Fruit fly (Drosophila melanogaster) whole organism, embryonic: ENCODE measurements around the gene RpS7.
A peak's percentile ranks its signal among the peaks of the same experiment; 100 is the strongest.

Source experiments
- Abd-B ChIP-seq: fragments of 200-800 bp; sonication (Bioruptor generic); optimal IDR thresholded peaks from 2 replicates; lab custom pipeline; 2018; ENCODE audit warnings: missing biosample characterization, mild to moderate bottlenecking, missing genetic modification characterization, moderate library complexity
- Atf3 ChIP-seq: fragments of 200-800 bp; sonication (Bioruptor generic); optimal IDR thresholded peaks from 3 replicates; lab custom pipeline; 2016; ENCODE audit warnings: missing biosample characterization, missing genetic modification characterization
- Bdp1 ChIP-seq: fragments of 200-800 bp; sonication (Bioruptor generic); optimal IDR thresholded peaks from 3 replicates; lab custom pipeline; 2016; ENCODE audit warnings: missing biosample characterization, missing genetic modification characterization
- CG10267 ChIP-seq: fragments of 200-800 bp; sonication (Bioruptor generic); optimal IDR thresholded peaks from 2 replicates; lab custom pipeline; 2018; ENCODE audit warnings: missing biosample characterization, mild to moderate bottlenecking, missing genetic modification characterization, moderate library complexity
- CG12155 ChIP-seq: fragments of 200-800 bp; sonication (Bioruptor generic); optimal IDR thresholded peaks from 3 replicates; lab custom pipeline; 2016; ENCODE audit warnings: missing biosample characterization, missing genetic modification characterization
- CG14050 ChIP-seq: fragments of 200-800 bp; sonication (Bioruptor generic); IDR thresholded peaks from 3 replicates; pipeline ENCODE4 v1.3.6; 2022; ENCODE audit warnings: missing biosample characterization, missing genetic modification characterization
- CG15269 ChIP-seq: fragments of 200-800 bp; sonication (Bioruptor generic); optimal IDR thresholded peaks from 2 replicates; lab custom pipeline; 2018; ENCODE audit warnings: missing biosample characterization, mild to moderate bottlenecking, missing genetic modification characterization, moderate library complexity
- CG17912 ChIP-seq: fragments of 200-800 bp; sonication (Bioruptor generic); optimal IDR thresholded peaks from 2 replicates; lab custom pipeline; 2018; ENCODE audit warnings: missing biosample characterization, mild to moderate bottlenecking, missing genetic modification characterization
- CG18262 ChIP-seq: fragments of 200-800 bp; optimal IDR thresholded peaks from 3 replicates; lab custom pipeline; 2019; ENCODE audit warnings: missing biosample characterization, mild to moderate bottlenecking, missing genetic modification characterization, moderate library complexity
- CG2120 ChIP-seq: fragments of 200-800 bp; sonication (Bioruptor generic); optimal IDR thresholded peaks from 3 replicates; lab custom pipeline; 2016; ENCODE audit warnings: missing biosample characterization, missing genetic modification characterization
- CG34376 ChIP-seq: fragments of 200-800 bp; sonication (Bioruptor generic); optimal IDR thresholded peaks from 2 replicates; lab custom pipeline; 2018; ENCODE audit warnings: missing biosample characterization, mild to moderate bottlenecking, missing genetic modification characterization
- CG3847 ChIP-seq: fragments of 200-800 bp; sonication (Bioruptor generic); IDR thresholded peaks from 2 replicates; pipeline ENCODE4 v1.3.6; 2022; ENCODE audit warnings: missing biosample characterization, missing genetic modification characterization
- CG6272 ChIP-seq: fragments of 200-800 bp; sonication (Bioruptor generic); IDR thresholded peaks from 2 replicates; pipeline ENCODE4 v1.3.6; 2022; ENCODE audit warnings: missing biosample characterization, missing genetic modification characterization
- CG6791 ChIP-seq: fragments of 200-800 bp; sonication (Bioruptor generic); IDR thresholded peaks from 3 replicates; pipeline ENCODE4 v1.3.6; 2022; ENCODE audit warnings: missing biosample characterization, missing genetic modification characterization; ENCODE audit not compliant: partially characterized antibody
- CG7372 ChIP-seq: fragments of 200-800 bp; sonication (Bioruptor generic); IDR thresholded peaks from 2 replicates; pipeline ENCODE4 v1.3.6; 2022; ENCODE audit warnings: missing biosample characterization, missing genetic modification characterization
- CG8089 ChIP-seq: fragments of 200-800 bp; sonication (Bioruptor generic); optimal IDR thresholded peaks from 3 replicates; lab custom pipeline; 2016; ENCODE audit warnings: missing biosample characterization, missing genetic modification characterization
- Dad ChIP-seq: fragments of 200-800 bp; sonication (Bioruptor generic); optimal IDR thresholded peaks from 3 replicates; lab custom pipeline; 2016; ENCODE audit warnings: missing biosample characterization, missing genetic modification characterization
- Deaf1 ChIP-seq: fragments of 200-800 bp; optimal IDR thresholded peaks from 3 replicates; lab custom pipeline; 2019; ENCODE audit warnings: missing biosample characterization, mild to moderate bottlenecking, missing genetic modification characterization, moderate library complexity
- Dfd ChIP-seq, 2 experiments: fragments of >200 bp; optimal IDR thresholded peaks; 2 replicates each; lab custom pipeline; 2017; ENCODE audit warnings: missing biosample characterization in 2 of 2, missing genetic modification characterization in 2 of 2
- Elba2 ChIP-seq: fragments of 200-800 bp; sonication (Bioruptor generic); optimal IDR thresholded peaks from 3 replicates; lab custom pipeline; 2016; ENCODE audit warnings: missing biosample characterization, missing genetic modification characterization
- HLHmδ ChIP-seq: fragments of 200-800 bp; sonication (Bioruptor generic); optimal IDR thresholded peaks from 2 replicates; lab custom pipeline; 2018; ENCODE audit warnings: missing biosample characterization, mild to moderate bottlenecking, missing genetic modification characterization, moderate library complexity
- Hand ChIP-seq: fragments of 200-800 bp; sonication (Bioruptor generic); optimal IDR thresholded peaks from 2 replicates; lab custom pipeline; 2017; ENCODE audit warnings: mild to moderate bottlenecking, missing biosample characterization, missing genetic modification reagents, missing genetic modification characterization
- Hmr ChIP-seq: fragments of 200-800 bp; sonication (Bioruptor generic); optimal IDR thresholded peaks from 3 replicates; lab custom pipeline; 2017; ENCODE audit warnings: mild to moderate bottlenecking, missing biosample characterization, missing genetic modification reagents, missing genetic modification characterization
- Jarid2 ChIP-seq: fragments of 200-800 bp; sonication (Bioruptor generic); optimal IDR thresholded peaks from 3 replicates; lab custom pipeline; 2017; ENCODE audit warnings: mild to moderate bottlenecking, missing biosample characterization, missing genetic modification reagents, missing genetic modification characterization
- MTF-1 ChIP-seq: fragments of 200-800 bp; sonication (Bioruptor generic); optimal IDR thresholded peaks from 2 replicates; lab custom pipeline; 2018; ENCODE audit warnings: missing biosample characterization, mild to moderate bottlenecking, missing genetic modification characterization, borderline replicate concordance
- Mrtf ChIP-seq: fragments of 200-800 bp; sonication (Bioruptor generic); IDR thresholded peaks from 3 replicates; pipeline ENCODE4 v1.3.6; 2022; ENCODE audit warnings: missing biosample characterization, missing genetic modification characterization
- Scr ChIP-seq: fragments of 200-800 bp; sonication (Bioruptor generic); IDR thresholded peaks from 2 replicates; pipeline ENCODE4 v1.3.6; 2022; ENCODE audit warnings: missing biosample characterization, missing genetic modification characterization; ENCODE audit not compliant: partially characterized antibody
- Spps ChIP-seq: fragments of 200-800 bp; sonication (Bioruptor generic); optimal IDR thresholded peaks from 2 replicates; lab custom pipeline; 2018; ENCODE audit warnings: missing biosample characterization, mild to moderate bottlenecking, missing genetic modification characterization
- Ssrp ChIP-seq: fragments of 200-800 bp; sonication (Bioruptor generic); optimal IDR thresholded peaks from 2 replicates; lab custom pipeline; 2018; ENCODE audit warnings: missing biosample characterization, mild to moderate bottlenecking, missing genetic modification characterization, moderate library complexity
- abd-A ChIP-seq: fragments of 200-800 bp; sonication (Bioruptor generic); optimal IDR thresholded peaks from 3 replicates; lab custom pipeline; 2019; ENCODE audit warnings: missing biosample characterization, mild to moderate bottlenecking, missing genetic modification characterization, moderate library complexity
- ash1 ChIP-seq: fragments of 200-800 bp; sonication (Bioruptor generic); optimal IDR thresholded peaks from 2 replicates; lab custom pipeline; 2018; ENCODE audit warnings: missing biosample characterization, mild to moderate bottlenecking, missing genetic modification characterization
- cato ChIP-seq: fragments of 200-800 bp; sonication (Bioruptor generic); optimal IDR thresholded peaks from 2 replicates; lab custom pipeline; 2016; ENCODE audit warnings: missing biosample characterization, missing genetic modification characterization, borderline replicate concordance
- corto ChIP-seq: fragments of 200-800 bp; sonication (Bioruptor generic); optimal IDR thresholded peaks from 2 replicates; lab custom pipeline; 2016; ENCODE audit warnings: missing biosample characterization, mild to moderate bottlenecking, missing genetic modification characterization, moderate library complexity
- cwo ChIP-seq: fragments of 200-800 bp; sonication (Bioruptor generic); optimal IDR thresholded peaks from 3 replicates; lab custom pipeline; 2017; ENCODE audit warnings: missing biosample characterization, missing genetic modification characterization, mild to moderate bottlenecking, moderate library complexity, missing genetic modification reagents
- dati ChIP-seq: fragments of 200-800 bp; sonication (Bioruptor generic); IDR thresholded peaks from 2 replicates; pipeline ENCODE4 v1.3.6; 2022; ENCODE audit warnings: missing biosample characterization, missing genetic modification characterization
- emc ChIP-seq: fragments of 200-800 bp; sonication (Bioruptor generic); optimal IDR thresholded peaks from 2 replicates; lab custom pipeline; 2016; ENCODE audit warnings: missing biosample characterization, missing genetic modification characterization
- eyg ChIP-seq: fragments of 200-800 bp; sonication (Bioruptor generic); optimal IDR thresholded peaks from 3 replicates; lab custom pipeline; 2016; ENCODE audit warnings: missing biosample characterization, missing genetic modification characterization
- fd102C ChIP-seq: fragments of 200-800 bp; sonication (Bioruptor generic); optimal IDR thresholded peaks from 2 replicates; lab custom pipeline; 2018; ENCODE audit warnings: missing biosample characterization, mild to moderate bottlenecking, missing genetic modification characterization, moderate library complexity
- her ChIP-seq: fragments of 200-800 bp; sonication (Bioruptor generic); optimal IDR thresholded peaks from 2 replicates; lab custom pipeline; 2016; ENCODE audit warnings: missing biosample characterization, missing genetic modification characterization
- ken ChIP-seq: fragments of 200-800 bp; sonication (Bioruptor generic); IDR thresholded peaks from 3 replicates; pipeline ENCODE4 v1.3.6; 2022; ENCODE audit warnings: missing biosample characterization, missing genetic modification characterization
- mld ChIP-seq: fragments of 200-800 bp; sonication (Bioruptor generic); IDR thresholded peaks from 3 replicates; pipeline ENCODE4 v1.3.6; 2022; ENCODE audit warnings: missing biosample characterization, missing genetic modification characterization; ENCODE audit not compliant: partially characterized antibody
- nerfin-2 ChIP-seq: fragments of 200-800 bp; sonication (Bioruptor generic); IDR thresholded peaks from 2 replicates; pipeline ENCODE4 v1.3.6; 2022; ENCODE audit warnings: missing biosample characterization, missing genetic modification characterization; ENCODE audit not compliant: partially characterized antibody
- nom ChIP-seq: fragments of 200-800 bp; sonication (Bioruptor generic); optimal IDR thresholded peaks from 2 replicates; lab custom pipeline; 2017; ENCODE audit warnings: missing biosample characterization, missing genetic modification characterization, mild to moderate bottlenecking, moderate library complexity, missing genetic modification reagents
- pros ChIP-seq: fragments of 200-800 bp; sonication (Bioruptor generic); optimal IDR thresholded peaks from 3 replicates; lab custom pipeline; 2019; ENCODE audit warnings: missing biosample characterization, mild to moderate bottlenecking, missing genetic modification characterization, moderate library complexity
- run ChIP-seq: fragments of 200-800 bp; sonication (Bioruptor generic); optimal IDR thresholded peaks from 3 replicates; lab custom pipeline; 2018; ENCODE audit warnings: missing biosample characterization, mild to moderate bottlenecking, missing genetic modification characterization
- sd ChIP-seq: fragments of 200-800 bp; sonication (Bioruptor generic); optimal IDR thresholded peaks from 3 replicates; lab custom pipeline; 2018; ENCODE audit warnings: missing biosample characterization, mild to moderate bottlenecking, missing genetic modification characterization, moderate library complexity
- wek ChIP-seq: fragments of 200-800 bp; sonication (Bioruptor generic); optimal IDR thresholded peaks from 3 replicates; lab custom pipeline; 2018; ENCODE audit warnings: missing biosample characterization, mild to moderate bottlenecking, missing genetic modification characterization, moderate library complexity

The RpS7 gene

dm6 chr3R:30170671-30171667 lies 37.9 kb downstream of the RpS7 start, which contains the start of gene Rsod (continued):
- TF ChIP-seq CG34376 (GFP tag; lab: Kevin White, UChicago) (no peak), corto (GFP tag; lab: Kevin White, UChicago) (peak; percentile 59), Scr (GFP tag; lab: Robert Waterston, UW) (no peak), Bdp1 (GFP tag; lab: Kevin White, UChicago) (no peak), MTF-1 (GFP tag; lab: Kevin White, UChicago) (no peak), fd102C (no peak), Spps (tag; lab: Kevin White, UChicago) (peak; percentile 35), Dfd (GFP tag; optimal IDR thresholded peaks at IDR 0.05; lab: Kevin White, UChicago) (no peak), Hand (GFP tag; lab: Kevin White, UChicago) (no peak), eyg (GFP tag; lab: Kevin White, UChicago) (no peak), CG8089 (GFP tag; lab: Kevin White, UChicago) (no peak), Atf3 (GFP tag; lab: Kevin White, UChicago) (no peak), CG3847 (peak; percentile 31; the same call in 1 of the 2 replicates), her (GFP tag; lab: Kevin White, UChicago) (no peak), mld (GFP tag; lab: Robert Waterston, UW) (peak; percentile 62; the same call in 1 of the 3 replicates), nerfin-2 (GFP tag; lab: Robert Waterston, UW) (no peak), HLHmδ (GFP tag; lab: Kevin White, UChicago) (no peak), CG12155 (GFP tag; lab: Kevin White, UChicago) (no peak), CG6272 (GFP tag; lab: Robert Waterston, UW) (peak; percentile 55; the same call in 1 of the 2 replicates), dati (GFP tag; lab: Robert Waterston, UW) (no peak), Dad (no peak), ken (GFP tag; lab: Robert Waterston, UW) (peak; percentile 79), wek (GFP tag; lab: Kevin White, UChicago) (no peak), CG18262 (tag; lab: Kevin White, UChicago) (peak; percentile 68), pros (peak; percentile 56), CG15269 (tag; lab: Kevin White, UChicago) (peak; percentile 53), CG17912 (no peak), CG14050 (peak; percentile 52), CG10267 (tag; lab: Kevin White, UChicago) (peak; percentile 50), CG7372 (peak; percentile 62), emc (GFP tag; lab: Kevin White, UChicago) (no peak), CG6791 (GFP tag; lab: Robert Waterston, UW) (no peak), sd (tag; lab: Kevin White, UChicago) (no peak), Deaf1 (peak; percentile 83), cwo (no peak), cato (GFP tag; lab: Kevin White, UChicago) (peak; percentile 13), Abd-B (GFP tag; lab: Kevin White, UChicago) (peak; percentile 28), Ssrp (tag; lab: Kevin White, UChicago) (peak; percentile 50), Mrtf (GFP tag; lab: Robert Waterston, UW) (peak; percentile 74), abd-A (tag; lab: Kevin White, UChicago) (no peak), nom (GFP tag; lab: Kevin White, UChicago) (no peak), Hmr (GFP tag; lab: Kevin White, UChicago) (no peak), run (tag; lab: Kevin White, UChicago) (no peak), Jarid2 (GFP tag; lab: Kevin White, UChicago) (peak; percentile 55), Elba2 (GFP tag; lab: Kevin White, UChicago) (no peak), CG2120 (GFP tag; lab: Kevin White, UChicago) (no peak), ash1 (GFP tag; lab: Kevin White, UChicago) (no peak)
